Worm (Caenorhabditis elegans) whole organism, L1 larva: ENCODE measurements around the gene prx-5.

Experiments used
- C16A3.4 ChIP-seq: fragments of 150-350 bp; optimal IDR thresholded peaks from 2 replicates; lab custom pipeline; 2014; ENCODE audit warnings: missing biosample characterization, missing genetic modification characterization
- C34B4.2 ChIP-seq: sonication (generic microtip); optimal IDR thresholded peaks from 2 replicates; lab custom pipeline; 2017; ENCODE audit warnings: mild to moderate bottlenecking, missing genetic modification characterization, missing compliant biosample characterization
- F16B12.6 ChIP-seq: fragments of 150-350 bp; optimal IDR thresholded peaks from 2 replicates; lab custom pipeline; 2014; ENCODE audit warnings: missing biosample characterization, missing genetic modification characterization
- alr-1 ChIP-seq: fragments of 200-800 bp; sonication (Bioruptor generic); optimal IDR thresholded peaks from 2 replicates; lab custom pipeline; 2018; ENCODE audit warnings: borderline replicate concordance, mild to moderate bottlenecking, missing genetic modification characterization, missing compliant biosample characterization
- ama-1 ChIP-seq: fragments of 150-350 bp; optimal IDR thresholded peaks from 2 replicates; lab custom pipeline; 2014
- ceh-63 ChIP-seq: fragments of 200-800 bp; sonication (Bioruptor generic); optimal IDR thresholded peaks from 2 replicates; lab custom pipeline; 2018; ENCODE audit warnings: mild to moderate bottlenecking, missing genetic modification characterization, missing compliant biosample characterization
- ceh-82 ChIP-seq, 3 experiments: fragments of 150-350 bp in 1 of 3; sonication (generic microtip) in 2 of 3; optimal IDR thresholded peaks; 2 replicates each; lab custom pipeline; 2014 to 2017; ENCODE audit warnings: missing biosample characterization in 3 of 3, missing genetic modification characterization in 3 of 3
- ceh-88 ChIP-seq: fragments of 200-800 bp; sonication (Bioruptor generic); IDR thresholded peaks from 2 replicates; pipeline ENCODE4 v1.3.6; 2022; ENCODE audit warnings: missing genetic modification characterization, missing compliant biosample characterization
- ces-1 ChIP-seq: fragments of 150-350 bp; optimal IDR thresholded peaks from 2 replicates; lab custom pipeline; 2014; ENCODE audit warnings: missing biosample characterization, missing genetic modification reagents, missing genetic modification characterization
- dpl-1 ChIP-seq, 3 experiments: fragments of 150-350 bp in 2 of 3; sonication (generic microtip) in 1 of 3; optimal IDR thresholded peaks; 2 replicates each; lab custom pipeline; 2014 to 2017; ENCODE audit warnings: missing biosample characterization in 3 of 3, missing genetic modification characterization in 3 of 3, missing genetic modification reagents in 3 of 3
- efl-1 ChIP-seq, 4 experiments: fragments of 150-350 bp; optimal IDR thresholded peaks in 3 of 4; peaks in 1 of 4; 1 replicate in 1 of 4; 2 replicates in 3 of 4; lab custom pipeline; 2014; ENCODE audit warnings: missing biosample characterization in 2 of 4, missing genetic modification characterization in 2 of 4, missing genetic modification reagents in 2 of 4
- elt-2 ChIP-seq: sonication (generic microtip); optimal IDR thresholded peaks from 2 replicates; lab custom pipeline; 2016; ENCODE audit warnings: missing genetic modification characterization, mild to moderate bottlenecking, inconsistent platforms, missing compliant biosample characterization, missing genetic modification reagents
- elt-3 ChIP-seq, 6 experiments: fragments of 150-350 bp in 1 of 6; sonication (generic microtip); optimal IDR thresholded peaks; 2 replicates each; lab custom pipeline; 2017 to 2018; ENCODE audit warnings: missing biosample characterization in 6 of 6, missing genetic modification characterization in 6 of 6, inconsistent platforms in 1 of 6
- fkh-10 ChIP-seq: sonication (generic microtip); optimal IDR thresholded peaks from 2 replicates; lab custom pipeline; 2017; ENCODE audit warnings: missing biosample characterization, missing genetic modification reagents, missing genetic modification characterization
- fkh-8 ChIP-seq: sonication (generic microtip); optimal IDR thresholded peaks from 2 replicates; lab custom pipeline; 2016; ENCODE audit warnings: mild to moderate bottlenecking, missing genetic modification characterization, missing compliant biosample characterization
- hlh-4 ChIP-seq: sonication (generic microtip); optimal IDR thresholded peaks from 2 replicates; lab custom pipeline; 2016; ENCODE audit warnings: mild to moderate bottlenecking, missing genetic modification characterization, missing compliant biosample characterization
- hpl-2 ChIP-seq: fragments of 150-350 bp; optimal IDR thresholded peaks from 2 replicates; lab custom pipeline; 2014; ENCODE audit warnings: missing biosample characterization, missing genetic modification reagents, missing genetic modification characterization
- jun-1 ChIP-seq: fragments of 150-350 bp; optimal IDR thresholded peaks from 2 replicates; lab custom pipeline; 2014; ENCODE audit warnings: missing biosample characterization, missing genetic modification reagents, missing genetic modification characterization
- lin-13 ChIP-seq: fragments of 150-350 bp; optimal IDR thresholded peaks from 2 replicates; lab custom pipeline; 2014; ENCODE audit warnings: missing biosample characterization, missing genetic modification reagents, missing genetic modification characterization
- lin-14 ChIP-seq: fragments of 200-800 bp; sonication (Bioruptor generic); optimal IDR thresholded peaks from 2 replicates; lab custom pipeline; 2018; ENCODE audit warnings: mild to moderate bottlenecking, missing genetic modification characterization, moderate library complexity, missing compliant biosample characterization
- lin-15B ChIP-seq: fragments of 150-350 bp; sonication (generic microtip); optimal IDR thresholded peaks from 3 replicates; lab custom pipeline; 2014; ENCODE audit warnings: missing biosample characterization, missing genetic modification characterization
- lin-35 ChIP-seq, 2 experiments: fragments of 150-350 bp; optimal IDR thresholded peaks; 2 replicates each; lab custom pipeline; 2014; ENCODE audit warnings: missing biosample characterization in 2 of 2, missing genetic modification characterization in 2 of 2, missing genetic modification reagents in 2 of 2
- lsy-2 ChIP-seq, 2 experiments: fragments of 150-350 bp; optimal IDR thresholded peaks; 2 replicates each; lab custom pipeline; 2014; ENCODE audit warnings: missing biosample characterization in 2 of 2, missing genetic modification characterization in 2 of 2
- mep-1 ChIP-seq: fragments of 150-350 bp; optimal IDR thresholded peaks from 2 replicates; lab custom pipeline; 2014; ENCODE audit warnings: missing biosample characterization, missing genetic modification characterization
- nhr-12 ChIP-seq: sonication (generic microtip); optimal IDR thresholded peaks from 2 replicates; lab custom pipeline; 2017; ENCODE audit warnings: missing biosample characterization, missing genetic modification characterization
- nhr-19 ChIP-seq: fragments of 200-800 bp; sonication (Bioruptor generic); conservative IDR thresholded peaks from 2 replicates; pipeline ENCODE4 v1.3.6; 2022; ENCODE audit warnings: missing genetic modification characterization, missing compliant biosample characterization
- nhr-20 ChIP-seq: sonication (generic microtip); optimal IDR thresholded peaks from 2 replicates; lab custom pipeline; 2016; ENCODE audit warnings: mild to moderate bottlenecking, missing genetic modification characterization, missing compliant biosample characterization
- nhr-237 ChIP-seq: fragments of 150-350 bp; optimal IDR thresholded peaks from 2 replicates; lab custom pipeline; 2014; ENCODE audit warnings: missing biosample characterization, missing genetic modification characterization
- nhr-28 ChIP-seq: fragments of 150-350 bp; optimal IDR thresholded peaks from 2 replicates; lab custom pipeline; 2014; ENCODE audit warnings: missing biosample characterization, missing genetic modification characterization
- nhr-47 ChIP-seq: sonication (generic microtip); optimal IDR thresholded peaks from 2 replicates; lab custom pipeline; 2016; ENCODE audit warnings: mild to moderate bottlenecking, missing genetic modification characterization, moderate library complexity, missing compliant biosample characterization
- pax-3 ChIP-seq: fragments of 200-800 bp; sonication (Bioruptor generic); optimal IDR thresholded peaks from 2 replicates; lab custom pipeline; 2018; ENCODE audit warnings: mild to moderate bottlenecking, missing genetic modification characterization, moderate library complexity, missing compliant biosample characterization
- skn-1 ChIP-seq: fragments of 150-350 bp; optimal IDR thresholded peaks from 2 replicates; lab custom pipeline; 2014; ENCODE audit warnings: missing biosample characterization, missing genetic modification characterization
- snu-23 ChIP-seq: sonication (generic microtip); optimal IDR thresholded peaks from 2 replicates; lab custom pipeline; 2016; ENCODE audit warnings: missing genetic modification characterization, missing compliant biosample characterization
- sox-4 ChIP-seq: sonication (generic microtip); optimal IDR thresholded peaks from 2 replicates; lab custom pipeline; 2016; ENCODE audit warnings: missing genetic modification characterization, missing compliant biosample characterization
- sptf-1 ChIP-seq: fragments of 150-350 bp; optimal IDR thresholded peaks from 2 replicates; lab custom pipeline; 2014; ENCODE audit warnings: missing biosample characterization, missing genetic modification characterization
- sup-37 ChIP-seq: fragments of 200-800 bp; sonication (Bioruptor generic); optimal IDR thresholded peaks from 2 replicates; lab custom pipeline; 2018; ENCODE audit warnings: mild to moderate bottlenecking, missing genetic modification characterization, missing compliant biosample characterization
- swsn-7 ChIP-seq: sonication (generic microtip); optimal IDR thresholded peaks from 2 replicates; lab custom pipeline; 2016; ENCODE audit warnings: missing genetic modification characterization, missing compliant biosample characterization
- tlp-1 ChIP-seq: fragments of 150-350 bp; optimal IDR thresholded peaks from 2 replicates; lab custom pipeline; 2014; ENCODE audit warnings: missing biosample characterization, missing genetic modification characterization
- unc-86 ChIP-seq: sonication (generic microtip); optimal IDR thresholded peaks from 2 replicates; lab custom pipeline; 2016; ENCODE audit warnings: missing genetic modification characterization, missing compliant biosample characterization
- xbp-1 ChIP-seq: sonication (generic microtip); optimal IDR thresholded peaks from 2 replicates; lab custom pipeline; 2016; ENCODE audit warnings: missing genetic modification characterization, missing compliant biosample characterization
- ztf-11 ChIP-seq, 2 experiments: sonication (generic microtip); optimal IDR thresholded peaks; 2 replicates each; lab custom pipeline; 2016 to 2017; ENCODE audit warnings: missing genetic modification characterization in 2 of 2, missing biosample characterization in 1 of 2, missing compliant biosample characterization in 1 of 2

The prx-5 gene

ce11 chrII:8704413-8704874, at the start of gene prx-5:
prx-5 (plus strand) TSS chrII:8704824.
- TF ChIP-seq elt-2 (peak; percentile 16), jun-1 (tag; lab: Kevin White, UChicago) (no peak), fkh-8 (tag; lab: Kevin White, UChicago) (no peak), sox-4 (tag; lab: Kevin White, UChicago) (no peak), lin-35 (GFP tag; optimal IDR thresholded peaks at IDR 0.05; lab: Kevin White, UChicago) (peak in 1 of 2 experiments; percentile 7), elt-3 (tag; optimal IDR thresholded peaks at IDR 0.05; lab: Kevin White, UChicago) (peak in 1 of 6 experiments; percentile 67)

ce11 chrII:8658835-8659234, 45.8 kb upstream of the prx-5 start, which contains the start of gene atg-10:
atg-10 (plus strand) TSS chrII:8659135.
- TF ChIP-seq nhr-47 = no peak
- no peak for TF ChIP-seq ama-1
- no peak for TF ChIP-seq tlp-1 (tag; lab: Kevin White, UChicago)
- TF ChIP-seq hpl-2 = no peak
- TF ChIP-seq ceh-63 (GFP tag; lab: Kevin White, UChicago) = no peak
- TF ChIP-seq sup-37 (GFP tag; lab: Kevin White, UChicago) = no peak

- TF ChIP-seq sptf-1 (tag; lab: Kevin White, UChicago) (no peak), pax-3 (tag; lab: Kevin White, UChicago) (no peak), nhr-237 (tag; lab: Kevin White, UChicago) (no peak), alr-1 (tag; lab: Kevin White, UChicago) (no peak), lin-13 (GFP tag; lab: Kevin White, UChicago) (no peak), ceh-82 (tag; optimal IDR thresholded peaks at IDR 0.05; lab: Kevin White, UChicago) (peak in 2 of 3 experiments; percentile 11 to 41), F16B12.6 (tag; lab: Kevin White, UChicago) (peak; percentile 32), mep-1 (tag; lab: Kevin White, UChicago) (peak; percentile 72), lin-14 (peak; percentile 63), dpl-1 (GFP tag; optimal IDR thresholded peaks at IDR 0.05; lab: Kevin White, UChicago) (peak; percentile 31 to 63 (median 35)), nhr-20 (tag; lab: Kevin White, UChicago) (peak; percentile 33), skn-1 (tag; lab: Kevin White, UChicago) (peak; percentile 59), ztf-11 (tag; optimal IDR thresholded peaks at IDR 0.05; lab: Kevin White, UChicago) (no peak), xbp-1 (tag; lab: Kevin White, UChicago) (peak; percentile 69), nhr-19 (0 out of 2 replicates have a peak, but pooled peaks have one; percentile 4), C16A3.4 (peak; percentile 46), lin-35 (GFP tag; optimal IDR thresholded peaks at IDR 0.05; lab: Kevin White, UChicago) (peak; percentile 47 to 55), nhr-28 (tag; lab: Kevin White, UChicago) (no peak), ces-1 (GFP tag; lab: Kevin White, UChicago) (no peak), hlh-4 (tag; lab: Kevin White, UChicago) (no peak), unc-86 (tag; lab: Kevin White, UChicago) (no peak), efl-1 (optimal IDR thresholded peaks at IDR 0.05; lab: Kevin White, UChicago) (peak; percentile 52 to 58), efl-1 (GFP tag; optimal IDR thresholded peaks at IDR 0.05 in 1 of 2; lab: Kevin White, UChicago) (peak; percentile 57 to 92), lsy-2 (tag; optimal IDR thresholded peaks at IDR 0.05; lab: Kevin White, UChicago) (peak in 1 of 2 experiments; percentile 71), nhr-47 (peak; percentile 28), lin-15B (tag; lab: Kevin White, UChicago) (peak; percentile 30), ceh-88 (GFP tag; lab: Robert Waterston, UW) (no peak), nhr-12 (no peak), snu-23 (GFP tag; lab: Kevin White, UChicago) (no peak), swsn-7 (tag; lab: Kevin White, UChicago) (peak; percentile 16), C34B4.2 (tag; lab: Kevin White, UChicago) (no peak), fkh-8 (tag; lab: Kevin White, UChicago) (no peak), fkh-10 (GFP tag; lab: Kevin White, UChicago) (no peak)
Observed at ce11 chrII:8661539-8661938, 43.1 kb upstream of the prx-5 start, which contains the start of the genes piga-1 and eif-2Bepsilon. piga-1 (minus strand) TSS chrII:8661712. eif-2Bepsilon (plus strand) TSS chrII:8661869.
